Fruit fly (Drosophila melanogaster) whole organism, embryonic: ENCODE data around the gene Snx3.

Experiments
- Adf1 ChIP-seq: fragments of 200-800 bp; sonication (Bioruptor generic); IDR thresholded peaks from 2 replicates; pipeline ENCODE4 v1.3.6; 2022; ENCODE audit warnings: missing biosample characterization, missing genetic modification characterization
- Antp ChIP-seq: fragments of 200-800 bp; sonication (Bioruptor generic); optimal IDR thresholded peaks from 3 replicates; lab custom pipeline; 2016; ENCODE audit warnings: missing biosample characterization, missing genetic modification characterization
- CG14014 ChIP-seq: fragments of 200-800 bp; sonication (Bioruptor generic); IDR thresholded peaks from 2 replicates; pipeline ENCODE4 v1.3.6; 2022; ENCODE audit warnings: missing biosample characterization, missing genetic modification characterization
- CG14710 ChIP-seq: fragments of 200-800 bp; sonication (Bioruptor generic); optimal IDR thresholded peaks from 3 replicates; lab custom pipeline; 2019; ENCODE audit warnings: missing biosample characterization, mild to moderate bottlenecking, missing genetic modification characterization, moderate library complexity
- CG14965 ChIP-seq: fragments of 200-800 bp; sonication (Bioruptor generic); optimal IDR thresholded peaks from 2 replicates; lab custom pipeline; 2016; ENCODE audit warnings: missing biosample characterization, missing genetic modification characterization, borderline replicate concordance
- CG15011 ChIP-seq: fragments of 200-800 bp; sonication (Bioruptor generic); optimal IDR thresholded peaks from 3 replicates; lab custom pipeline; 2018; ENCODE audit warnings: missing biosample characterization, mild to moderate bottlenecking, missing genetic modification characterization
- CG15479 ChIP-seq: fragments of 200-800 bp; sonication (Bioruptor generic); optimal IDR thresholded peaks from 3 replicates; lab custom pipeline; 2019; ENCODE audit warnings: missing biosample characterization, mild to moderate bottlenecking, missing genetic modification characterization, moderate library complexity
- CG17829 ChIP-seq: fragments of 200-800 bp; optimal IDR thresholded peaks from 2 replicates; lab custom pipeline; 2019; ENCODE audit warnings: missing biosample characterization, mild to moderate bottlenecking, missing genetic modification characterization, moderate library complexity
- CG2199 ChIP-seq: fragments of 200-800 bp; sonication (Bioruptor generic); IDR thresholded peaks from 3 replicates; pipeline ENCODE4 v1.3.6; 2022; ENCODE audit warnings: missing biosample characterization, missing genetic modification characterization
- CG2712 ChIP-seq: fragments of 200-800 bp; optimal IDR thresholded peaks from 3 replicates; lab custom pipeline; 2019; ENCODE audit warnings: missing biosample characterization, mild to moderate bottlenecking, missing genetic modification characterization, moderate library complexity
- CG30431 ChIP-seq: fragments of 200-800 bp; sonication (Bioruptor generic); optimal IDR thresholded peaks from 2 replicates; lab custom pipeline; 2017; ENCODE audit warnings: missing biosample characterization, missing genetic modification characterization
- CG33557 ChIP-seq: fragments of 200-800 bp; sonication (Bioruptor generic); optimal IDR thresholded peaks from 2 replicates; lab custom pipeline; 2019; ENCODE audit warnings: missing biosample characterization, mild to moderate bottlenecking, missing genetic modification characterization, moderate library complexity
- CG3847 ChIP-seq: fragments of 200-800 bp; sonication (Bioruptor generic); IDR thresholded peaks from 2 replicates; pipeline ENCODE4 v1.3.6; 2022; ENCODE audit warnings: missing biosample characterization, missing genetic modification characterization
- CG6765 ChIP-seq: fragments of 200-800 bp; sonication (Bioruptor generic); optimal IDR thresholded peaks from 3 replicates; lab custom pipeline; 2017; ENCODE audit warnings: missing biosample characterization, mild to moderate bottlenecking, missing genetic modification characterization
- CG9215 ChIP-seq: fragments of 200-800 bp; sonication (Bioruptor generic); IDR thresholded peaks from 2 replicates; pipeline ENCODE4 v1.3.6; 2022; ENCODE audit warnings: missing biosample characterization, missing genetic modification characterization
- CG9727 ChIP-seq: fragments of 200-800 bp; sonication (Bioruptor generic); optimal IDR thresholded peaks from 3 replicates; lab custom pipeline; 2017; ENCODE audit warnings: missing biosample characterization, mild to moderate bottlenecking, missing genetic modification characterization
- CG9876 ChIP-seq: fragments of 200-800 bp; sonication (Bioruptor generic); optimal IDR thresholded peaks from 2 replicates; lab custom pipeline; 2016; ENCODE audit warnings: missing biosample characterization, missing genetic modification characterization
- H15 ChIP-seq: fragments of 200-800 bp; sonication (Bioruptor generic); IDR thresholded peaks from 3 replicates; pipeline ENCODE4 v1.3.6; 2022; ENCODE audit warnings: missing biosample characterization, missing genetic modification characterization
- HLHmδ ChIP-seq: fragments of 200-800 bp; sonication (Bioruptor generic); optimal IDR thresholded peaks from 2 replicates; lab custom pipeline; 2018; ENCODE audit warnings: missing biosample characterization, mild to moderate bottlenecking, missing genetic modification characterization, moderate library complexity
- Jarid2 ChIP-seq: fragments of 200-800 bp; sonication (Bioruptor generic); optimal IDR thresholded peaks from 3 replicates; lab custom pipeline; 2017; ENCODE audit warnings: mild to moderate bottlenecking, missing biosample characterization, missing genetic modification reagents, missing genetic modification characterization
- Lpt ChIP-seq: fragments of >200 bp; optimal IDR thresholded peaks from 2 replicates; lab custom pipeline; 2018; ENCODE audit warnings: missing biosample characterization, missing genetic modification characterization
- Med ChIP-seq: fragments of 200-800 bp; sonication (Bioruptor generic); peaks from one replicate; lab custom pipeline; 2016; ENCODE audit warnings: missing biosample characterization, missing genetic modification characterization, mild to moderate bottlenecking, inconsistent platforms, moderate library complexity
- Opbp ChIP-seq: fragments of 200-800 bp; sonication (Bioruptor generic); IDR thresholded peaks from 3 replicates; pipeline ENCODE4 v1.3.6; 2022; ENCODE audit warnings: missing biosample characterization, missing genetic modification characterization; ENCODE audit not compliant: partially characterized antibody
- Poxn ChIP-seq: fragments of 200-800 bp; sonication (Bioruptor generic); IDR thresholded peaks from 2 replicates; pipeline ENCODE4 v1.3.6; 2022; ENCODE audit warnings: missing biosample characterization, missing genetic modification characterization
- aop ChIP-seq: fragments of 200-800 bp; sonication (Bioruptor generic); IDR thresholded peaks from 2 replicates; pipeline ENCODE4 v1.3.6; 2022; ENCODE audit warnings: missing biosample characterization, missing genetic modification characterization
- bbx ChIP-seq: fragments of 200-800 bp; sonication (Bioruptor generic); IDR thresholded peaks from 2 replicates; pipeline ENCODE4 v1.3.6; 2022; ENCODE audit warnings: missing biosample characterization, missing genetic modification characterization; ENCODE audit not compliant: partially characterized antibody
- bcd ChIP-seq: fragments of 200-800 bp; sonication (Bioruptor generic); optimal IDR thresholded peaks from 2 replicates; lab custom pipeline; 2017; ENCODE audit warnings: missing biosample characterization, mild to moderate bottlenecking, missing genetic modification characterization
- cas ChIP-seq: fragments of 200-800 bp; sonication (Bioruptor generic); IDR thresholded peaks from 2 replicates; pipeline ENCODE4 v1.3.6; 2022; ENCODE audit warnings: missing biosample characterization, missing genetic modification characterization
- caup ChIP-seq: fragments of 200-800 bp; sonication (Bioruptor generic); optimal IDR thresholded peaks from 3 replicates; lab custom pipeline; 2017; ENCODE audit warnings: missing biosample characterization, mild to moderate bottlenecking, missing genetic modification characterization, moderate library complexity; ENCODE audit not compliant: severe bottlenecking
- ci ChIP-seq: fragments of 200-800 bp; sonication (Bioruptor generic); IDR thresholded peaks from 3 replicates; pipeline ENCODE4 v1.3.6; 2022; ENCODE audit warnings: missing biosample characterization, missing genetic modification characterization
- da ChIP-seq: fragments of 200-800 bp; sonication (Bioruptor generic); optimal IDR thresholded peaks from 2 replicates; lab custom pipeline; 2016; ENCODE audit warnings: missing biosample characterization, missing genetic modification characterization
- gem ChIP-seq: fragments of 200-800 bp; sonication (Bioruptor generic); optimal IDR thresholded peaks from 2 replicates; lab custom pipeline; 2019; ENCODE audit warnings: missing biosample characterization, mild to moderate bottlenecking, missing genetic modification characterization, moderate library complexity
- gsb ChIP-seq: fragments of 200-800 bp; sonication (Bioruptor generic); IDR thresholded peaks from 2 replicates; pipeline ENCODE4 v1.3.6; 2022; ENCODE audit warnings: missing biosample characterization, missing genetic modification characterization
- gt ChIP-seq: fragments of 200-800 bp; sonication (Bioruptor generic); IDR thresholded peaks from 2 replicates; pipeline ENCODE4 v1.3.6; 2022; ENCODE audit warnings: missing biosample characterization, missing genetic modification characterization
- nom ChIP-seq: fragments of 200-800 bp; sonication (Bioruptor generic); optimal IDR thresholded peaks from 2 replicates; lab custom pipeline; 2017; ENCODE audit warnings: missing biosample characterization, missing genetic modification characterization, mild to moderate bottlenecking, moderate library complexity, missing genetic modification reagents
- odd ChIP-seq: fragments of 200-800 bp; sonication (Bioruptor generic); optimal IDR thresholded peaks from 2 replicates; lab custom pipeline; 2017; ENCODE audit warnings: missing biosample characterization, mild to moderate bottlenecking, missing genetic modification characterization
- onecut ChIP-seq: fragments of 200-800 bp; sonication (Bioruptor generic); IDR thresholded peaks from 2 replicates; pipeline ENCODE4 v1.3.6; 2022; ENCODE audit warnings: missing biosample characterization, missing genetic modification characterization
- pros ChIP-seq: fragments of 200-800 bp; sonication (Bioruptor generic); optimal IDR thresholded peaks from 3 replicates; lab custom pipeline; 2019; ENCODE audit warnings: missing biosample characterization, mild to moderate bottlenecking, missing genetic modification characterization, moderate library complexity
- sd ChIP-seq: fragments of 200-800 bp; sonication (Bioruptor generic); optimal IDR thresholded peaks from 3 replicates; lab custom pipeline; 2018; ENCODE audit warnings: missing biosample characterization, mild to moderate bottlenecking, missing genetic modification characterization, moderate library complexity
- tap ChIP-seq: fragments of 200-800 bp; optimal IDR thresholded peaks from 3 replicates; lab custom pipeline; 2019; ENCODE audit warnings: missing biosample characterization, mild to moderate bottlenecking, missing genetic modification characterization, moderate library complexity

The Snx3 gene

dm6 chr3R:12647954-12648353 lies 20.1 kb downstream of the Snx3 start, which contains the start of gene Dtg (continued):
- TF ChIP-seq Antp (GFP tag; lab: Kevin White, UChicago) (no peak), CG30431 (GFP tag; lab: Kevin White, UChicago) (no peak), gt (GFP tag; lab: Robert Waterston, UW) (no peak), tap (tag; lab: Kevin White, UChicago) (no peak), CG9727 (GFP tag; lab: Kevin White, UChicago) (peak; percentile 0), HLHmδ (peak; percentile 82), onecut (GFP tag; lab: Robert Waterston, UW) (no peak), CG15011 (GFP tag; lab: Kevin White, UChicago) (no peak), nom (GFP tag; lab: Kevin White, UChicago) (peak; percentile 18), CG15479 (GFP tag; lab: Kevin White, UChicago) (peak; percentile 63), CG14965 (GFP tag; lab: Kevin White, UChicago) (no peak), bbx (no peak), CG9876 (GFP tag; lab: Kevin White, UChicago) (no peak), bcd (GFP tag; lab: Kevin White, UChicago) (no peak), aop (GFP tag; lab: Robert Waterston, UW) (no peak), CG9215 (no peak), Jarid2 (GFP tag; lab: Kevin White, UChicago) (peak; percentile 72), Opbp (0 out of 3 replicates have a peak, but pooled peaks have one; percentile 24), CG33557 (peak; percentile 24), Med (peak; percentile 77), Poxn (GFP tag; lab: Robert Waterston, UW) (no peak), Adf1 (GFP tag; lab: Robert Waterston, UW) (no peak), pros (GFP tag; lab: Kevin White, UChicago) (peak; percentile 65), CG14710 (no peak), CG2199 (GFP tag; lab: Robert Waterston, UW) (0 out of 3 replicates have a peak, but pooled peaks have one; percentile 41), CG14014 (GFP tag; lab: Robert Waterston, UW) (no peak), gsb (GFP tag; lab: Robert Waterston, UW) (no peak), CG3847 (GFP tag; lab: Robert Waterston, UW) (no peak), caup (GFP tag; lab: Kevin White, UChicago) (no peak), odd (GFP tag; lab: Kevin White, UChicago) (peak; percentile 22), sd (peak; percentile 52), cas (GFP tag; lab: Robert Waterston, UW) (no peak), Lpt (no peak), CG17829 (tag; lab: Kevin White, UChicago) (peak; percentile 42), CG2712 (tag; lab: Kevin White, UChicago) (peak; percentile 7), ci (GFP tag; lab: Robert Waterston, UW) (0 out of 3 replicates have a peak, but pooled peaks have one; percentile 52), CG6765 (GFP tag; lab: Kevin White, UChicago) (no peak), da (GFP tag; lab: Kevin White, UChicago) (peak; percentile 19), gem (no peak), H15 (GFP tag; lab: Robert Waterston, UW) (no peak)
